Fruit fly (Drosophila melanogaster): Measurements from ENCODE around the gene CG8128.

The CG8128 gene

DNA sequence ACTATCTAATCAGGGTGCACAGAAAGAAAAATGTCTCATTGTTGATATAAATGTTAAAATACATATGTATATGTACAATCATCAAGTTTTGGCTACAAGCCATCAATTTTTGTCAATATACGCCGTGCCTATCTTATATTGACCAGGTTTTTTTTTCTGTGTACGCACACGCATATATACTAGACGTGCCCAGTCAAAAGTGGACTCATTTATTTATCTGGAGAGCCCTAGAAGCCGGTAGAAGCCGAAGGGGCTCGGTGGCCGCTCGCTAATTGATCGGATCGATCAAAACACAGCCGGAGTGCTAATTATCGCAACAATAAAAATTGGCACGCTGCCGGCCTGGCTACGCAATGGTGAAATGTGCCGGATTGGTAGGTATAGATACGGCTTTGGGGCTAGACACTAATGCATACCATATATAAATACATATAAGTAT is 43.0 kb downstream of the CG8128 start (continued):
- TF ChIP-seq CG34406 (GFP tag; optimal IDR thresholded peaks at IDR 0.05) (peak; percentile 36), Hr4 (GFP tag; optimal IDR thresholded peaks at IDR 0.05) (peak; percentile 50), CG11902 (GFP tag; optimal IDR thresholded peaks at IDR 0.05) (peak; percentile 23), CG6276 (GFP tag; optimal IDR thresholded peaks at IDR 0.05) (no peak), CG7368 (GFP tag; optimal IDR thresholded peaks at IDR 0.05) (no peak), Smox (GFP tag; optimal IDR thresholded peaks at IDR 0.05) (peak; percentile 60), acj6 (GFP tag; optimal IDR thresholded peaks at IDR 0.05) (peak; percentile 50), cyc (GFP tag; optimal IDR thresholded peaks at IDR 0.05) (peak; percentile 45), Lpt (GFP tag; optimal IDR thresholded peaks at IDR 0.05) (peak; percentile 18), OdsH (GFP tag; optimal IDR thresholded peaks at IDR 0.05) (peak; percentile 46), Sox15 (GFP tag; optimal IDR thresholded peaks at IDR 0.05) (no peak), CG10669 (GFP tag; optimal IDR thresholded peaks at IDR 0.05) (no peak)

DNA sequence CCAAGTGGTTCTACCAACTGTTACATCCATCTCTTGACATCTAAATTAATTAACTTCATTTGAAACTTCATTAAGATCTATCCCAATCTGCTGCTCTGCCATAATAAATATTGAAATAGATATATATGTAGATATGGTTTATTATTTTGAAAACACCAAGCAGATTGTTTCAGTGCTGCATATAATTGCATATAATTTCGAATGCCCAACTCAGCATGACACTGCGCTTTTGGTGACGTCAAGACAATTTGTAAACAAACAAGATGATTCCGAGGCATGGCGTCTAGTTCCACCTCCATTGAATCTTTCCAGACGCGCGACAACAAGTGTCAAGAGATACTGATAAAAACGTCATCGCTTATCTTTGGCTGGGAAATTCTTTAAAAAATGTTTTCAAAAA is 43.6 kb downstream of the CG8128 start:
- TF ChIP-seq CG11294 (GFP tag; IDR thresholded peaks at IDR 0.05), result no peak
- TF ChIP-seq CG10631 (GFP tag; optimal IDR thresholded peaks at IDR 0.05), result no peak
- no peak for TF ChIP-seq fd59A (GFP tag; optimal IDR thresholded peaks at IDR 0.05)
- TF ChIP-seq CG15336 (GFP tag; IDR thresholded peaks at IDR 0.05), result 0 out of 2 replicates have a peak, but pooled peaks have one; percentile 6
- TF ChIP-seq svp (GFP tag), result peak; percentile 47

DNA sequence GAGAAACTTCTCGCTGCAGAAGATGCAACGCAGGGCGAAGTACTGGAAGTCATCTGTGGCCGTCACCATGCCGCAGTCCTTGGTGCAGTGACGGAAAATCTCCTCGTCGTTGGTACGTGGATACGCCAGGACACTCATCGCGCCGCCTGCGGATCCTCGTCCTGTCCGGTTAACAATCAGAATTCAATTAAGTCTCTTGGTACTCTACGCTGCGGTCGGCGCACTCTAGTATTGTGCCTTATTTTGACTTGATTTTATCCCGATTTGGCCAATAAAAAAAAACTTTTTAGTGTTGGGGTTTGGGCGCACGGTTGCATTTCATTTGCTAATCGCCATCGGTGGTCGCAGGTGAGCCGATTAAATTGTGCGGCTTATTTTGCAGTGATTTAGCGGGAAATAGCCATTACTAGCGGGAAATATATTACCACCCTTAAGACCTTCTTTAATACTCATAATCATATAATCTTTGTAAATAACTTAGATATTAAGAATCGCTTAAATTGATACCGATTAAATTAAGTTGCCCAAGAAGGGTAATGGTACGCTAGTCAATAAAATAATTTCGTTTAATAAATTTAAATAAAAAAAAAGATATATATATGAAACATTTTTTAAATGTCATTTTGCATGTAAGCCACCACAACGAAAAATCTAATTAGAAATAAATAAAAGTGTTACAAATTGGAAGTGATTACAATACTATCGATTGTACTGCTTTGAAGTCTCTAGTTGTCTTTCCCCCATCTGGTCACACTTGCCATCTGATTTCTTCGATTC is 48.8 kb downstream of the CG8128 start, which contains the start of the genes CG8944 and CCT6:
Gene CG8944 (minus strand): TSS at position 327 of the 777 bp plus-strand sequence.
Gene CCT6 (plus strand): TSS at position 744 of the 777 bp plus-strand sequence.
- TF ChIP-seq achi (GFP tag; optimal IDR thresholded peaks at IDR 0.05) (no peak), Gug (GFP tag; IDR thresholded peaks at IDR 0.05) (no peak), vri (GFP tag; optimal IDR thresholded peaks at IDR 0.05) (no peak), dsx (GFP tag; optimal IDR thresholded peaks at IDR 0.05; ENCODE audit: poor library complexity, severe bottlenecking) (no peak), CG15336 (GFP tag; IDR thresholded peaks at IDR 0.05) (no peak), Lpt (GFP tag; optimal IDR thresholded peaks at IDR 0.05) (no peak), CG16779 (tag; optimal IDR thresholded peaks at IDR 0.05) (no peak), CG6163 (GFP tag; IDR thresholded peaks at IDR 0.05) (no peak), CG9139 (GFP tag; optimal IDR thresholded peaks at IDR 0.05) (no peak), CG11762 (GFP tag; optimal IDR thresholded peaks at IDR 0.05; ENCODE audit: insufficient read depth) (no peak), Sox102F (GFP tag; optimal IDR thresholded peaks at IDR 0.05) (no peak), CG11294 (GFP tag; IDR thresholded peaks at IDR 0.05) (no peak), topi (GFP tag; optimal IDR thresholded peaks at IDR 0.05) (no peak), Smox (GFP tag; optimal IDR thresholded peaks at IDR 0.05) (no peak), fkh (GFP tag; optimal IDR thresholded peaks at IDR 0.05) (no peak), dac (GFP tag; optimal IDR thresholded peaks at IDR 0.05) (no peak), CG3032 (tag; optimal IDR thresholded peaks at IDR 0.05) (peak; percentile 7), Eip93F (GFP tag; optimal IDR thresholded peaks at IDR 0.05) (no peak), CG31627 (GFP tag; optimal IDR thresholded peaks at IDR 0.05) (no peak), Ets21C (GFP tag; optimal IDR thresholded peaks at IDR 0.05) (peak; percentile 7), CG32006 (GFP tag; optimal IDR thresholded peaks at IDR 0.05) (no peak), Met (GFP tag; optimal IDR thresholded peaks at IDR 0.05) (no peak), cyc (GFP tag; optimal IDR thresholded peaks at IDR 0.05) (no peak), Eip75B (GFP tag; optimal IDR thresholded peaks at IDR 0.05) (no peak), CG1621 (tag; optimal IDR thresholded peaks at IDR 0.05) (no peak), CG34406 (GFP tag; optimal IDR thresholded peaks at IDR 0.05) (no peak), CG6276 (GFP tag; optimal IDR thresholded peaks at IDR 0.05) (no peak), CG10669 (GFP tag; optimal IDR thresholded peaks at IDR 0.05) (no peak), CG8632 (GFP tag; optimal IDR thresholded peaks at IDR 0.05) (no peak), Eip78C (GFP tag) (peak; percentile 46), CG6792 (GFP tag; optimal IDR thresholded peaks at IDR 0.05) (no peak), CG10631 (GFP tag; optimal IDR thresholded peaks at IDR 0.05) (no peak), lz (GFP tag; optimal IDR thresholded peaks at IDR 0.05) (peak; percentile 20), svp (GFP tag) (no peak), Hr39 (GFP tag; optimal IDR thresholded peaks at IDR 0.05) (no peak), CG7368 (GFP tag; optimal IDR thresholded peaks at IDR 0.05) (no peak)
